Worm (Caenorhabditis elegans) whole organism, midembryonic: ENCODE data around the gene iff-1.

Experiments used
- T22C8.4 ChIP-seq: fragments of 200-800 bp; sonication (Bioruptor generic); IDR thresholded peaks from 2 replicates; pipeline ENCODE4 v1.3.6; 2022; ENCODE audit warnings: missing genetic modification characterization, missing compliant biosample characterization
- cog-1 ChIP-seq: sonication (generic microtip); optimal IDR thresholded peaks from 2 replicates; lab custom pipeline; 2016; ENCODE audit warnings: missing genetic modification characterization, missing compliant biosample characterization
- flt-1 ChIP-seq: fragments of 200-800 bp; sonication (Bioruptor generic); IDR thresholded peaks from 2 replicates; pipeline ENCODE4 v1.3.6; 2022; ENCODE audit warnings: missing genetic modification characterization, missing compliant biosample characterization
- klf-2 ChIP-seq: fragments of 200-800 bp; sonication (Bioruptor generic); conservative IDR thresholded peaks from 2 replicates; pipeline ENCODE4 v1.3.6; 2022; ENCODE audit warnings: missing genetic modification reagents, missing genetic modification characterization, missing compliant biosample characterization
- med-1 ChIP-seq: sonication (generic microtip); optimal IDR thresholded peaks from 2 replicates; lab custom pipeline; 2017; ENCODE audit warnings: missing genetic modification characterization, mild to moderate bottlenecking, missing compliant biosample characterization, antibody characterized with exemption, missing genetic modification reagents; ENCODE audit not compliant: insufficient read depth
- tab-1 ChIP-seq: fragments of 200-800 bp; sonication (Bioruptor generic); IDR thresholded peaks from 2 replicates; pipeline ENCODE4 v1.3.6; 2022; ENCODE audit warnings: missing genetic modification characterization, missing compliant biosample characterization
- ztf-23 ChIP-seq: fragments of 200-800 bp; sonication (Bioruptor generic); IDR thresholded peaks from 2 replicates; pipeline ENCODE4 v1.3.6; 2022; ENCODE audit warnings: missing genetic modification reagents, missing genetic modification characterization, missing compliant biosample characterization
- ztf-29 ChIP-seq: fragments of 200-800 bp; sonication (Bioruptor generic); IDR thresholded peaks from 2 replicates; pipeline ENCODE4 v1.3.6; 2022; ENCODE audit warnings: missing genetic modification reagents, missing genetic modification characterization, missing compliant biosample characterization

ce11 chrIII:9699576-9699975 is 47.4 kb downstream of the iff-1 start, which contains the start of gene tlk-1:
- TF ChIP-seq ztf-23 (GFP tag; lab: Robert Waterston, UW) (no peak), cog-1 (tag; lab: Kevin White, UChicago) (no peak), flt-1 (GFP tag; lab: Robert Waterston, UW) (no peak), tab-1 (GFP tag; lab: Robert Waterston, UW) (no peak), med-1 (no peak), ztf-29 (GFP tag; lab: Robert Waterston, UW) (no peak), T22C8.4 (GFP tag; lab: Robert Waterston, UW) (no peak), klf-2 (no peak)
